Worm (Caenorhabditis elegans) whole organism, late embryonic: ENCODE data around the gene C30B5.17.

ENCODE experiments used
- C08G9.2 ChIP-seq: sonication (generic microtip); optimal IDR thresholded peaks from 2 replicates; lab custom pipeline; 2016; ENCODE audit warnings: mild to moderate bottlenecking, missing genetic modification characterization, moderate library complexity, missing compliant biosample characterization
- C38D4.7 ChIP-seq: fragments of 200-800 bp; sonication (Bioruptor generic); optimal IDR thresholded peaks from 2 replicates; lab custom pipeline; 2018; ENCODE audit warnings: mild to moderate bottlenecking, missing genetic modification characterization, moderate library complexity, missing compliant biosample characterization
- F13H6.1 ChIP-seq: sonication (generic microtip); optimal IDR thresholded peaks from 2 replicates; lab custom pipeline; 2016; ENCODE audit warnings: missing genetic modification characterization, missing compliant biosample characterization
- K02D7.2 ChIP-seq: sonication (generic microtip); optimal IDR thresholded peaks from 2 replicates; lab custom pipeline; 2017; ENCODE audit warnings: mild to moderate bottlenecking, missing genetic modification characterization, missing compliant biosample characterization
- K09A11.1 ChIP-seq: sonication (generic microtip); optimal IDR thresholded peaks from 2 replicates; lab custom pipeline; 2017; ENCODE audit warnings: antibody characterized with exemption, mild to moderate bottlenecking, missing genetic modification characterization, missing compliant biosample characterization; ENCODE audit not compliant: insufficient read depth
- T23F11.4 ChIP-seq: fragments of 200-800 bp; sonication (Bioruptor generic); optimal IDR thresholded peaks from 2 replicates; lab custom pipeline; 2018; ENCODE audit warnings: mild to moderate bottlenecking, missing genetic modification characterization, missing compliant biosample characterization
- Y22D7AL.16 ChIP-seq: sonication (generic microtip); optimal IDR thresholded peaks from 2 replicates; lab custom pipeline; 2016; ENCODE audit warnings: missing genetic modification characterization, missing compliant biosample characterization
- ahr-1 ChIP-seq: sonication (generic microtip); optimal IDR thresholded peaks from 2 replicates; lab custom pipeline; 2016; ENCODE audit warnings: missing genetic modification characterization, missing compliant biosample characterization
- ceh-19 ChIP-seq: fragments of 200-800 bp; sonication (Bioruptor generic); optimal IDR thresholded peaks from 2 replicates; lab custom pipeline; 2018; ENCODE audit warnings: mild to moderate bottlenecking, missing genetic modification characterization, missing compliant biosample characterization
- ceh-2 ChIP-seq: sonication (generic microtip); optimal IDR thresholded peaks from 2 replicates; lab custom pipeline; 2016; ENCODE audit warnings: missing genotype, missing genetic modification characterization, missing compliant biosample characterization
- ceh-22 ChIP-seq: sonication (generic microtip); optimal IDR thresholded peaks from 2 replicates; lab custom pipeline; 2017; ENCODE audit warnings: missing biosample characterization, missing genetic modification characterization
- ceh-24 ChIP-seq: sonication (generic microtip); optimal IDR thresholded peaks from 2 replicates; lab custom pipeline; 2016; ENCODE audit warnings: mild to moderate bottlenecking, missing genetic modification characterization, missing compliant biosample characterization
- ceh-30 ChIP-seq: fragments of 150-350 bp; optimal IDR thresholded peaks from 2 replicates; lab custom pipeline; 2014; ENCODE audit warnings: missing biosample characterization, missing genetic modification characterization
- ceh-34 ChIP-seq: sonication (generic microtip); optimal IDR thresholded peaks from 2 replicates; lab custom pipeline; 2016; ENCODE audit warnings: mild to moderate bottlenecking, missing genetic modification characterization, missing compliant biosample characterization
- ceh-45 ChIP-seq: fragments of 200-800 bp; sonication (Bioruptor generic); IDR thresholded peaks from 2 replicates; pipeline ENCODE4 v1.3.6; 2022; ENCODE audit warnings: missing genetic modification reagents, missing genetic modification characterization, missing compliant biosample characterization
- ceh-48 ChIP-seq: sonication (generic microtip); optimal IDR thresholded peaks from 2 replicates; lab custom pipeline; 2016; ENCODE audit warnings: missing genetic modification characterization, inconsistent platforms, missing compliant biosample characterization
- ceh-6 ChIP-seq: fragments of 200-800 bp; sonication (Bioruptor generic); optimal IDR thresholded peaks from 2 replicates; lab custom pipeline; 2018; ENCODE audit warnings: mild to moderate bottlenecking, missing genetic modification characterization, missing compliant biosample characterization
- ceh-9 ChIP-seq: sonication (generic microtip); optimal IDR thresholded peaks from 2 replicates; lab custom pipeline; 2016; ENCODE audit warnings: mild to moderate bottlenecking, missing genetic modification characterization, inconsistent platforms, missing compliant biosample characterization
- dmd-4 ChIP-seq: sonication (generic microtip); optimal IDR thresholded peaks from 2 replicates; lab custom pipeline; 2016; ENCODE audit warnings: borderline replicate concordance, missing genetic modification characterization, missing compliant biosample characterization
- dve-1 ChIP-seq: sonication (generic microtip); optimal IDR thresholded peaks from 2 replicates; lab custom pipeline; 2017; ENCODE audit warnings: antibody characterized with exemption, mild to moderate bottlenecking, missing genetic modification characterization, missing compliant biosample characterization
- elt-2 ChIP-seq: sonication (generic microtip); optimal IDR thresholded peaks from 2 replicates; lab custom pipeline; 2016; ENCODE audit warnings: missing genetic modification reagents, missing genetic modification characterization, missing compliant biosample characterization
- eyg-1 ChIP-seq: sonication (generic microtip); optimal IDR thresholded peaks from 2 replicates; lab custom pipeline; 2016; ENCODE audit warnings: missing genotype, missing genetic modification characterization, missing compliant biosample characterization
- fax-1 ChIP-seq: sonication (generic microtip); optimal IDR thresholded peaks from 2 replicates; lab custom pipeline; 2016; ENCODE audit warnings: missing genotype, missing genetic modification characterization, missing compliant biosample characterization
- hlh-13 ChIP-seq: fragments of 200-800 bp; sonication (Bioruptor generic); optimal IDR thresholded peaks from 2 replicates; lab custom pipeline; 2018; ENCODE audit warnings: mild to moderate bottlenecking, missing genetic modification characterization, missing compliant biosample characterization
- hlh-30 ChIP-seq: sonication (generic microtip); optimal IDR thresholded peaks from 2 replicates; lab custom pipeline; 2017; ENCODE audit warnings: antibody characterized with exemption, missing genetic modification characterization, missing compliant biosample characterization; ENCODE audit not compliant: insufficient read depth
- hlh-6 ChIP-seq: sonication (generic microtip); optimal IDR thresholded peaks from 2 replicates; lab custom pipeline; 2016; ENCODE audit warnings: missing genotype, missing genetic modification characterization, missing compliant biosample characterization
- hlh-8 ChIP-seq: sonication (generic microtip); optimal IDR thresholded peaks from 2 replicates; lab custom pipeline; 2016; ENCODE audit warnings: missing genotype, missing genetic modification characterization, missing compliant biosample characterization
- lim-6 ChIP-seq: sonication (generic microtip); optimal IDR thresholded peaks from 2 replicates; lab custom pipeline; 2016; ENCODE audit warnings: missing genetic modification characterization, missing compliant biosample characterization
- lin-11 ChIP-seq: fragments of 200-800 bp; sonication (Bioruptor generic); optimal IDR thresholded peaks from 2 replicates; lab custom pipeline; 2018; ENCODE audit warnings: mild to moderate bottlenecking, missing genetic modification characterization, missing compliant biosample characterization
- madf-2 ChIP-seq: sonication (generic microtip); optimal IDR thresholded peaks from 2 replicates; lab custom pipeline; 2017; ENCODE audit warnings: missing genetic modification characterization, missing compliant biosample characterization
- nfya-1 ChIP-seq: sonication (generic microtip); optimal IDR thresholded peaks from 2 replicates; lab custom pipeline; 2017; ENCODE audit warnings: missing genetic modification characterization, mild to moderate bottlenecking, missing compliant biosample characterization, antibody characterized with exemption, moderate library complexity
- nhr-232 ChIP-seq: sonication (generic microtip); optimal IDR thresholded peaks from 2 replicates; lab custom pipeline; 2016; ENCODE audit warnings: missing genetic modification characterization, missing compliant biosample characterization
- odd-2 ChIP-seq: sonication (generic microtip); optimal IDR thresholded peaks from 2 replicates; lab custom pipeline; 2017; ENCODE audit warnings: antibody characterized with exemption, mild to moderate bottlenecking, missing genetic modification characterization, missing compliant biosample characterization
- pag-3 ChIP-seq: sonication (generic microtip); optimal IDR thresholded peaks from 2 replicates; lab custom pipeline; 2016; ENCODE audit warnings: missing compliant biosample characterization, missing genetic modification characterization, borderline replicate concordance
- pros-1 ChIP-seq: fragments of 150-350 bp; optimal IDR thresholded peaks from 2 replicates; lab custom pipeline; 2014; ENCODE audit warnings: missing biosample characterization, missing genetic modification reagents, missing genetic modification characterization
- sdc-2 ChIP-seq: sonication (generic microtip); optimal IDR thresholded peaks from 2 replicates; lab custom pipeline; 2016; ENCODE audit warnings: missing genotype, missing genetic modification characterization, missing compliant biosample characterization
- tbx-2 ChIP-seq: sonication (generic microtip); optimal IDR thresholded peaks from 2 replicates; lab custom pipeline; 2016; ENCODE audit warnings: missing genetic modification characterization, missing compliant biosample characterization
- tbx-7 ChIP-seq: sonication (generic microtip); optimal IDR thresholded peaks from 2 replicates; lab custom pipeline; 2016; ENCODE audit warnings: missing genotype, missing genetic modification characterization, missing compliant biosample characterization
- ttx-3 ChIP-seq: sonication (generic microtip); optimal IDR thresholded peaks from 2 replicates; lab custom pipeline; 2016; ENCODE audit warnings: missing genetic modification reagents, missing genetic modification characterization, missing compliant biosample characterization
- unc-3 ChIP-seq, 2 experiments: fragments of 200-800 bp in 1 of 2; sonication (Bioruptor generic) in 1 of 2; sonication (generic microtip) in 1 of 2; conservative IDR thresholded peaks in 1 of 2; optimal IDR thresholded peaks in 1 of 2; 2 replicates each; pipeline versions ENCODE4 v1.3.6 to Lab custom; 2016 to 2022; ENCODE audit warnings: missing compliant biosample characterization in 2 of 2, missing genetic modification characterization in 2 of 2, missing genetic modification reagents in 1 of 2
- unc-42 ChIP-seq: sonication (generic microtip); optimal IDR thresholded peaks from 2 replicates; lab custom pipeline; 2016; ENCODE audit warnings: missing genotype, missing genetic modification characterization, missing compliant biosample characterization
- unc-86 ChIP-seq: sonication (generic microtip); optimal IDR thresholded peaks from 2 replicates; lab custom pipeline; 2016; ENCODE audit warnings: missing genetic modification characterization, missing compliant biosample characterization
- zip-5 ChIP-seq: sonication (generic microtip); optimal IDR thresholded peaks from 2 replicates; lab custom pipeline; 2016; ENCODE audit warnings: missing genetic modification characterization, missing compliant biosample characterization

C30B5.17 gene

DNA sequence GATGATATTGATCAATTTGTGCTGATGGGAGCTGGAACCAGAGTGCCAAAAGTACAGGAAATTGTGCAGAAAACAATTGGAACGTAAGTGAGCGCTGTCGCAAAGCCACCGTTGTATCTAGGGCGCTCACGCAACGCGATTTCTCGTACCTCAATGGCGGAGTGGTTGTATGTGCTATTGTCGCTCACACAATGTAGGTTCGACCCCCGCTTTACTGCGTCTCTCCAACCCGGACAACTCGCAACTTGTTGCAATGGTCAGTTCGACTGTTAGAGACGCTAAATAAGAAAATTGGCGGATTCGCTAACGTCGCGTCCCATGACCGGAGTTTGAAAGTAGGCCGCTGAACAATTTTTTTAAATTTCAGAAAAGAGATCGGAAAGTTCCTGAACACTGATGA, 45.7 kb upstream of the C30B5.17 start (continued):
- no peak for TF ChIP-seq tbx-7 (tag; lab: Kevin White, UChicago)
- TF ChIP-seq ceh-19 (GFP tag; lab: Kevin White, UChicago), result peak; percentile 86
- peak; percentile 73 for TF ChIP-seq C38D4.7
- peak; percentile 70 for TF ChIP-seq madf-2 (tag; lab: Kevin White, UChicago)
- TF ChIP-seq T23F11.4, result peak; percentile 78
- peak; percentile 26 for TF ChIP-seq zip-5 (tag; lab: Kevin White, UChicago)
- TF ChIP-seq F13H6.1 (tag; lab: Kevin White, UChicago), result peak; percentile 40
- TF ChIP-seq elt-2 (tag; lab: Kevin White, UChicago), result peak; percentile 76
- peak; percentile 42 for TF ChIP-seq ttx-3 (tag; lab: Kevin White, UChicago)
- TF ChIP-seq K09A11.1, result peak; percentile 25
- peak; percentile 24 for TF ChIP-seq eyg-1 (tag; lab: Kevin White, UChicago)
- TF ChIP-seq hlh-13 (GFP tag; lab: Kevin White, UChicago), result peak; percentile 74
- TF ChIP-seq dmd-4 (tag; lab: Kevin White, UChicago), result peak; percentile 59
- peak; percentile 68 for TF ChIP-seq ahr-1 (tag; lab: Kevin White, UChicago)
- peak; percentile 61 for TF ChIP-seq sdc-2 (tag; lab: Kevin White, UChicago)
- peak; percentile 73 for TF ChIP-seq lin-11
- peak; percentile 81 for TF ChIP-seq tbx-2 (tag; lab: Kevin White, UChicago)
- no peak for TF ChIP-seq ceh-22 (tag; lab: Kevin White, UChicago)
- peak; percentile 74 for TF ChIP-seq hlh-30 (tag; lab: Kevin White, UChicago)
- TF ChIP-seq ceh-2 (tag; lab: Kevin White, UChicago), result peak; percentile 79
- TF ChIP-seq hlh-8 (tag; lab: Kevin White, UChicago), result no peak
- peak; percentile 73; the same call in 1 of the 2 replicates for TF ChIP-seq unc-3 (GFP tag; conservative IDR thresholded peaks at IDR 0.05; lab: Robert Waterston, UW)
- peak; percentile 50 for TF ChIP-seq unc-3 (tag; optimal IDR thresholded peaks at IDR 0.05; lab: Kevin White, UChicago)
- TF ChIP-seq nfya-1, result no peak
- peak; percentile 60 for TF ChIP-seq ceh-45 (GFP tag; lab: Robert Waterston, UW)
- TF ChIP-seq lim-6 (tag; lab: Kevin White, UChicago), result peak; percentile 28
- no peak for TF ChIP-seq pros-1 (tag; lab: Kevin White, UChicago)
- no peak for TF ChIP-seq ceh-30 (tag; lab: Kevin White, UChicago)
- TF ChIP-seq odd-2, result no peak
- TF ChIP-seq nhr-232 (tag; lab: Kevin White, UChicago), result peak; percentile 75
- peak; percentile 84 for TF ChIP-seq hlh-6 (tag; lab: Kevin White, UChicago)
- peak; percentile 76 for TF ChIP-seq dve-1 (tag; lab: Kevin White, UChicago)
- peak; percentile 81 for TF ChIP-seq ceh-6 (GFP tag; lab: Kevin White, UChicago)

ce11 chrII:6248029-6248428, 45.2 kb upstream of the C30B5.17 start:
- TF ChIP-seq madf-2 (tag; lab: Kevin White, UChicago) (no peak), ceh-34 (tag; lab: Kevin White, UChicago) (no peak), F13H6.1 (tag; lab: Kevin White, UChicago) (no peak), tbx-2 (tag; lab: Kevin White, UChicago) (no peak), C08G9.2 (no peak), unc-3 (GFP tag; conservative IDR thresholded peaks at IDR 0.05; lab: Robert Waterston, UW) (no peak), unc-3 (tag; optimal IDR thresholded peaks at IDR 0.05; lab: Kevin White, UChicago) (no peak)

DNA sequence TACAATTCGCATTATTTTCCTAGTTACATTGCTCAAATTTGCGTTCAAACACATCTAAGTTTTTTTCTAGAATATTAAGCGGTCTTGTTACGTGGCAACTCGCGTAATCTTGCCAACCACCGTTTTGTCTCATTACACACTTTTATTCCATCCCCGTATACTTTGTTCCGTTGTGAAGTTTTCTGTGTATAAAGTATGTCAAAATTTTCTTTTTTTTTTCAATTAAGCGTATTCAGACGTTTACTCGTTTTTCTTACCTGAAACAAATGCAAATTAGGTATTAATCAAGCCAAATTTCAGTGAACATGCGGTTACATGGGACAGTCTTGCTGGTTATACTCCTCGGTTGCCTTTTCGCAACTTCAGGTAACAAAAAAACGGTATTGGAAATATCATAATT, 44.2 kb upstream of the C30B5.17 start, which contains the start of gene T24H7.2:
T24H7.2 (plus strand) TSS at position 301 of the 400 bp plus-strand sequence.
- TF ChIP-seq ceh-9 (tag; lab: Kevin White, UChicago) (no peak), ceh-6 (GFP tag; lab: Kevin White, UChicago) (no peak), ceh-2 (tag; lab: Kevin White, UChicago) (no peak), K09A11.1 (no peak), pag-3 (no peak), ceh-30 (tag; lab: Kevin White, UChicago) (no peak), unc-42 (no peak), zip-5 (tag; lab: Kevin White, UChicago) (no peak), elt-2 (tag; lab: Kevin White, UChicago) (no peak), T23F11.4 (no peak), Y22D7AL.16 (tag; lab: Kevin White, UChicago) (no peak), hlh-6 (tag; lab: Kevin White, UChicago) (no peak), ceh-48 (no peak), K02D7.2 (no peak), ceh-24 (tag; lab: Kevin White, UChicago) (no peak), unc-86 (tag; lab: Kevin White, UChicago) (no peak), fax-1 (tag; lab: Kevin White, UChicago) (no peak), tbx-7 (tag; lab: Kevin White, UChicago) (no peak), ceh-45 (GFP tag; lab: Robert Waterston, UW) (no peak), eyg-1 (tag; lab: Kevin White, UChicago) (no peak)
- TF ChIP-seq, all 69 proteins: peak for 0
